Worm (Caenorhabditis elegans): Measurements from ENCODE around the gene ugt-22.
A peak's percentile ranks its signal among the peaks of the same experiment; 100 is the strongest.

The ugt-22 gene

DNA sequence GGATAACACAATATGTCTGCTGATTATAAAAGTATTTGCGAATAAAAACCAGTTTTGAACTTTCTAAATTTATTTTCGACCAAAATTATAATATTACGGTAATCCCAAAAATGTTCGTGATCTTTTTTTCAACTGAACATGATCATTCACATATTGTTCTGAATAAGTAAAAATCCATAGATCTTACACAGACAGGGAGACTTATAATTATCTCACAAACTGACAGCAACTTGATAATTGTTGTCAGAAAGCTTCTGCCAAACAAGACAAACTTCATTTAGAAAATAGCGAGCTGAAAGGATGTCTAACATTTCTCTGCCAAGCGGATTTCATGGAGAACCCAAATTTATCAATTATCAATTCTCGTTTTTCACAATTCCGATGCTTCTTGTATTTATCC, 12.6 kb upstream of the ugt-22 start, which contains the start of gene sru-21:
sru-21 (plus strand) TSS at position 301 of the 400 bp plus-strand sequence.
- TF ChIP-seq egl-27 (tag; optimal IDR thresholded peaks at IDR 0.05), result no peak
- TF ChIP-seq nhr-12 (tag; optimal IDR thresholded peaks at IDR 0.05), result no peak
- no peak for TF ChIP-seq ceh-82 (tag; optimal IDR thresholded peaks at IDR 0.05)
- no peak for TF ChIP-seq mml-1 (tag; optimal IDR thresholded peaks at IDR 0.05)
- TF ChIP-seq eor-1 (tag; optimal IDR thresholded peaks at IDR 0.05), result no peak
- TF ChIP-seq ztf-4 (tag; optimal IDR thresholded peaks at IDR 0.05), result no peak
- TF ChIP-seq aly-2 (tag; optimal IDR thresholded peaks at IDR 0.05), result no peak
- no peak for TF ChIP-seq ceh-9 (tag; optimal IDR thresholded peaks at IDR 0.05)
- TF ChIP-seq egl-5 (tag; optimal IDR thresholded peaks at IDR 0.05), result no peak
- TF ChIP-seq R02D3.7 (tag; optimal IDR thresholded peaks at IDR 0.05), result no peak
- no peak for TF ChIP-seq tbx-2 (tag; optimal IDR thresholded peaks at IDR 0.05)
- no peak for TF ChIP-seq ceh-28 (tag; optimal IDR thresholded peaks at IDR 0.05)
- no peak for TF ChIP-seq elt-2 (tag; optimal IDR thresholded peaks at IDR 0.05)
- no peak for TF ChIP-seq nfya-1 (tag; optimal IDR thresholded peaks at IDR 0.05; ENCODE audit: insufficient read depth)
- TF ChIP-seq nhr-28 (tag; optimal IDR thresholded peaks at IDR 0.05), result no peak
- TF ChIP-seq skn-1 (tag; optimal IDR thresholded peaks at IDR 0.05), result no peak
- no peak for TF ChIP-seq elt-1 (tag; optimal IDR thresholded peaks at IDR 0.05)
- no peak for TF ChIP-seq pqm-1 (tag; optimal IDR thresholded peaks at IDR 0.05)
- TF ChIP-seq snpc-4 (tag; optimal IDR thresholded peaks at IDR 0.05), result no peak

DNA sequence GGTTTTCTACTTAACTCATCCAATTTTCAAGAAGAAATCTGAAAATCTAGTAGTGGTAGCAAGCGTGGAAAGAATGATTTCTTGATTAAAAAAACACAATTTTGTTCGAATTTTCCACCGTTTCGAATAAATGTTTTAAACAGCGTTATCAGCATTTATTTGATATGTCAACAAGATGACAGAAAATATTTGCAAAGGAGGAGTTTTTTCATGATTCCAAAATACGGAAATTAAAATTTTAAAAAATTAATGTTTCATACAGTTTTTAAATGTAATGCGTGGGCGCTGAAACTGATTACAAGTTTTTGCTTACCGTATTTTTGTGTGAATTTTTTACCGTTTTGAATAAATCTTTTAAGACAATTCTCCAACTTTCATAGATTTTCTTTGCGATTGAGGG, 6.4 kb upstream of the ugt-22 start:
- no peak for TF ChIP-seq aly-2 (tag; optimal IDR thresholded peaks at IDR 0.05)
- peak; percentile 22 for TF ChIP-seq pha-4 (tag; optimal IDR thresholded peaks at IDR 0.05)
- no peak for TF ChIP-seq hmg-11 (tag; optimal IDR thresholded peaks at IDR 0.05)

DNA sequence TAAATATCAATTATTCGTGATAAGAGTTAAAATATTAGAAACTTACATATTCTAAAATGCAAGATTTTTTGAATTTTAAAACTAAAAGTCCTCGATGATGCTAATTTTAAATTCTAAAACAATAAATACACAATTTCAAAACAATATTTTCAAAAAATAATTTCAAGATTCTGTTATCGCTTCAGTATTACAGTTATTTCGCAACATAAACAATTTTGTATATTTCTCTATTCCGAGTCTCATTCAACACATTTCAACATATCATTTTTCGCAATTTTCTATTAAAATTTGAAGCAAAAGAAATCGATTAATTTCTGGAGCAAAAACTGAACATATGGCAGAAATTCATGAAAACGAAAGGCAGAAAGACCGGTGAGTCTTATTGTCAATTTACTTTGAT, 5.9 kb upstream of the ugt-22 start, which contains the start of gene fbxa-98:
fbxa-98 (plus strand) TSS at position 243 of the 400 bp plus-strand sequence.
- TF ChIP-seq nhr-77 (tag; optimal IDR thresholded peaks at IDR 0.05), result no peak
- TF ChIP-seq ama-1 (optimal IDR thresholded peaks at IDR 0.05), result no peak
- no peak for TF ChIP-seq elt-2 (tag; optimal IDR thresholded peaks at IDR 0.05)
- TF ChIP-seq unc-62 (GFP tag; optimal IDR thresholded peaks at IDR 0.05), result no peak

DNA sequence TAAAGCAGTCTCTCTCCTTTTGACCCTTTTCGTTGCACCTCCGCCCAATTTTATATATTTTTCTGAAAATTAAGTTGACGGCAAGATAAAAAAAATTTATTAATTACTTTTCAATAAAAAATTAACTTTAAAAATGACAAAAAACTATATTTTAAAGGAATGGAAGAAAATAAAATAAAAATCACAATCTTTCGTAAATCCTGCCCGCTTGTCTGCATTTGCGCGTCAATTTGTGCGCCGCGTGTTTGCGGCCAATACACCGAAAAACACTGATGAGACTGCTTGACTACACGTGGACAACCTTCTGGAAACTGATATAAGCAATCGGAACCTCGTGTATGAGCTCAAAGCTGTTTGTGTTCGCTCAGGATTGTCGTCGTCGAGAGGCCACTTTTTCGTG, 2.1 kb upstream of the ugt-22 start, which contains the start of gene C08F11.7:
C08F11.7 (plus strand) TSS at position 301 of the 400 bp plus-strand sequence.
- TF ChIP-seq nhr-43 (tag; optimal IDR thresholded peaks at IDR 0.05; ENCODE audit: poor library complexity, severe bottlenecking), result no peak
- TF ChIP-seq nhr-67 (tag; optimal IDR thresholded peaks at IDR 0.05), result no peak
- TF ChIP-seq nhr-237 (tag; optimal IDR thresholded peaks at IDR 0.05), result no peak
- TF ChIP-seq jun-1 (tag; optimal IDR thresholded peaks at IDR 0.05), result no peak
- no peak for TF ChIP-seq pha-4 (tag; optimal IDR thresholded peaks at IDR 0.05)
- TF ChIP-seq fkh-10 (GFP tag; optimal IDR thresholded peaks at IDR 0.05), result no peak
- TF ChIP-seq eor-1 (tag; optimal IDR thresholded peaks at IDR 0.05), result no peak
- TF ChIP-seq nhr-28 (tag; optimal IDR thresholded peaks at IDR 0.05), result no peak
- TF ChIP-seq ceh-9 (tag; optimal IDR thresholded peaks at IDR 0.05), result no peak
- TF ChIP-seq ztf-11 (tag; optimal IDR thresholded peaks at IDR 0.05), result no peak
- TF ChIP-seq pqm-1 (tag; optimal IDR thresholded peaks at IDR 0.05), result no peak
- no peak for TF ChIP-seq ama-1 (optimal IDR thresholded peaks at IDR 0.05)
- no peak for TF ChIP-seq egl-27 (tag; optimal IDR thresholded peaks at IDR 0.05)
- TF ChIP-seq egl-5 (tag; optimal IDR thresholded peaks at IDR 0.05), result no peak

DNA sequence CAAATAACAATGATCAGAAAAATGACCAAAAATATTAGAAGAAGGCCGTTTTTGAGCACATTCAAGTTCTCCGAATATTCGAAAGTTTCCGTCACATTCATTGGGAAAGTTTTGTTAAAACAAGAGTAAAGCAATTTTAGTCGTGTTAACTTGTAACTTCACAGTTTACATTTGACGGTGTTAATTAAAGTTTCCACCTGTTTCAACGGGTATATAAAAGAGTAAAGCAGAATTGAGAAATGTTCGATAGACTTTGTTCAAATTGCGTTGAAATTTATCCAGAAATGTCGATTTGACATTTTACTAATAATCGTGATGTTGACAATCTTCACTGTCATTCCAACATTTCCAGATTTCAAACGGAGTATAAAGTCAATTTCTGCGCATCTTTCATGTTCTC, 6.8 kb downstream of the ugt-22 start, which contains the start of gene srz-29:
srz-29 (minus strand) TSS at position 101 of the 400 bp plus-strand sequence.
- no peak for TF ChIP-seq ceh-16 (tag; optimal IDR thresholded peaks at IDR 0.05)
- TF ChIP-seq eor-1 (tag; optimal IDR thresholded peaks at IDR 0.05), result no peak
- no peak for TF ChIP-seq skn-1 (tag; optimal IDR thresholded peaks at IDR 0.05)

DNA sequence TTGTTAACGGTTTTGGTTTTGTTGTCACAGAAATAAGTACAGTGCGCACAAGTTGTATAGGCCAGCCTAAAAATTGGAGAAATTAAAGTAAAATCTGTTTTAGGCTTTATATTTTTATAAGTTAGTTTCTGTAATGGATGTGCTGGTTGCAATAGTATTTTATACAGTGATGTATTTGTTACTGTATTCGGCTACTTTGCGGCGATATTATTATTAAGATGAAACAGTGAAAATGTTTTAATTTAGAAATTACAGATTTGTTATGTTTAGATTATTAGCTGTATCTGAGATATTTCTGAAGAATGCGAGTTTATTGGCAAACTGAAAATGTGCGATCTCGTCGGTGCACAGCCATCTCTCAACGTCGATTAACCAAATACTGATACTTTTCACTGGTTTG, 8.5 kb downstream of the ugt-22 start, which contains the start of gene ule-4:
ule-4 (minus strand) TSS at position 101 of the 400 bp plus-strand sequence.
- TF ChIP-seq lin-39 (tag; optimal IDR thresholded peaks at IDR 0.05), result no peak
- no peak for TF ChIP-seq zag-1 (tag; optimal IDR thresholded peaks at IDR 0.05)
- no peak for TF ChIP-seq nhr-77 (tag; optimal IDR thresholded peaks at IDR 0.05)
